Worm (Caenorhabditis elegans): Measurements from ENCODE around the gene chts-1.

Gene chts-1

ce11 chrX:7474968-7475433, 44.5 kb downstream of the chts-1 start, which contains the start of gene coh-1 (continued):
- TF ChIP-seq dpl-1 (GFP tag; optimal IDR thresholded peaks at IDR 0.05) (peak; percentile 51), nhr-10 (tag; optimal IDR thresholded peaks at IDR 0.05) (no peak), aha-1 (tag) (peak; percentile 97), Y105C5A.15 (GFP tag; IDR thresholded peaks at IDR 0.05) (no peak), hlh-30 (tag; optimal IDR thresholded peaks at IDR 0.05; ENCODE audit: insufficient read depth) (peak; percentile 32), hlh-11 (tag; optimal IDR thresholded peaks at IDR 0.05) (peak; percentile 19)

DNA sequence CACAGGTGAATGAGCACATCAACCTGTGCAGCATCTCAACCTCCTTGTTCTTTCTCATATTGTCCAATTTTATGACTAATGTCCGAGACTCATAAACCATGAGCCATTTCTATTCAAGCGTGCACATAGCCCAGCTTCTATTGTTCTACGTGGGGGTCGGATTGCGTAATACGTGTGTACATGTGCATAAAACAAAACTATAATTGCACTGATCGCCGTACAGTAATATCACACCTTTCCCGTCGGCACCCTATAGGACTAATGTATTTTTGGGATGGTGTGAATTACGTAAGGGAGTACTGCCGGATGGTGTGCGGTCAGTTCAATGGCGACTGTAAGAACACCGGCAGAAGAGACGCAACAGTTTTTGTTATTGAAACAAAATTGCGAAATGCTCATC, 49.6 kb downstream of the chts-1 start:
- TF ChIP-seq lin-38 (GFP tag; IDR thresholded peaks at IDR 0.05) (no peak), lsy-2 (tag; optimal IDR thresholded peaks at IDR 0.05) (no peak), egl-43 (GFP tag; IDR thresholded peaks at IDR 0.05) (no peak), aha-1 (tag) (peak; percentile 4), nhr-111 (GFP tag; optimal IDR thresholded peaks at IDR 0.05) (no peak), mes-2 (tag; optimal IDR thresholded peaks at IDR 0.05; ENCODE audit: poor library complexity, severe bottlenecking) (peak; percentile 27), daf-8 (GFP tag; IDR thresholded peaks at IDR 0.05) (no peak)

ce11 chrX:7466682-7467081, 52.8 kb downstream of the chts-1 start:
- TF ChIP-seq ceh-32 (tag; optimal IDR thresholded peaks at IDR 0.05; ENCODE audit: poor library complexity) (no peak), nhr-6 (tag; optimal IDR thresholded peaks at IDR 0.05) (no peak), hlh-11 (tag; optimal IDR thresholded peaks at IDR 0.05) (no peak), spr-1 (tag; optimal IDR thresholded peaks at IDR 0.05) (no peak), lim-7 (GFP tag; IDR thresholded peaks at IDR 0.05) (no peak), lin-15B (tag; optimal IDR thresholded peaks at IDR 0.05) (no peak), zip-2 (tag; optimal IDR thresholded peaks at IDR 0.05) (no peak), pqm-1 (tag; optimal IDR thresholded peaks at IDR 0.05) (no peak), R02D3.7 (tag; optimal IDR thresholded peaks at IDR 0.05) (no peak), lin-39 (tag; optimal IDR thresholded peaks at IDR 0.05) (no peak), dve-1 (tag; optimal IDR thresholded peaks at IDR 0.05; ENCODE audit: insufficient read depth) (no peak), nhr-10 (tag; optimal IDR thresholded peaks at IDR 0.05) (no peak), zfp-3 (GFP tag; conservative IDR thresholded peaks at IDR 0.05) (no peak), Y105C5A.15 (GFP tag; IDR thresholded peaks at IDR 0.05) (no peak), nhr-48 (tag; optimal IDR thresholded peaks at IDR 0.05) (no peak), snpc-4 (tag; optimal IDR thresholded peaks at IDR 0.05) (no peak), F44E2.7 (GFP tag; IDR thresholded peaks at IDR 0.05) (no peak), ZK337.2 (GFP tag; IDR thresholded peaks at IDR 0.05) (no peak), aly-2 (tag; optimal IDR thresholded peaks at IDR 0.05) (no peak), egl-43 (GFP tag; IDR thresholded peaks at IDR 0.05) (no peak)

DNA sequence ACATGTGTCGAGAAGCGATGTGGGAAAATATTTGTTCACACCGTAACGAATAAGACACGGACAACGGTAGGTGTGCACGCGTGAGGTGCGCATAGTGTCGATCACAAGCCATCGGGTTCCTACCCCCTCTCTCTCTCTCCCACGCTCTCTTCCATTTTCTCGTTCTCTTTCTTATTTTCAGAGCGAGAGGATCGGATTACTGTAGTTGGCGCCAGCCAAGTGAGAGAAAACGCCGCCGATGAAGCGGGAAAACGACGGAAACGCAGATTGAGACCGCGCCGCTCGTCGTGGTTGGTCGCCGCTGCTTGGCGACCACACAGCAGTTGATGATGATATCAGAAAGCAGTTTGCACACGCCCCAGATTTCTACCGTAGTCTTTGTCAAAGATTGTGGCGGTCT, 55.1 kb downstream of the chts-1 start:
- TF ChIP-seq nhr-25 (tag; optimal IDR thresholded peaks at IDR 0.05; ENCODE audit: borderline replicate concordance, insufficient read depth) (no peak), unc-62 (GFP tag; optimal IDR thresholded peaks at IDR 0.05 in 1 of 2) (peak in 1 of 2 experiments; percentile 50), unc-62 (tag; optimal IDR thresholded peaks at IDR 0.05) (no peak), jun-1 (tag; optimal IDR thresholded peaks at IDR 0.05) (no peak), hlh-11 (tag; optimal IDR thresholded peaks at IDR 0.05) (peak; percentile 6), nhr-102 (tag; optimal IDR thresholded peaks at IDR 0.05) (no peak), saeg-2 (GFP tag; IDR thresholded peaks at IDR 0.05) (no peak), ztf-7 (tag; optimal IDR thresholded peaks at IDR 0.05) (no peak), dve-1 (tag; optimal IDR thresholded peaks at IDR 0.05; ENCODE audit: insufficient read depth) (peak; percentile 1), nhr-10 (tag; optimal IDR thresholded peaks at IDR 0.05) (no peak), pha-4 (GFP tag; IDR thresholded peaks at IDR 0.05) (no peak), pha-4 (tag; optimal IDR thresholded peaks at IDR 0.05) (no peak), lin-39 (tag; optimal IDR thresholded peaks at IDR 0.05) (no peak), nhr-41 (GFP tag; IDR thresholded peaks at IDR 0.05) (no peak), set-16 (GFP tag; IDR thresholded peaks at IDR 0.05) (peak; percentile 62), egl-43 (GFP tag; IDR thresholded peaks at IDR 0.05) (0 out of 2 replicates have a peak, but pooled peaks have one; percentile 46), lin-38 (GFP tag; IDR thresholded peaks at IDR 0.05) (no peak), dmd-8 (GFP tag; IDR thresholded peaks at IDR 0.05) (no peak), rbr-2 (tag; optimal IDR thresholded peaks at IDR 0.05) (no peak), fkh-10 (GFP tag; optimal IDR thresholded peaks at IDR 0.05) (no peak), lin-29 (GFP tag; IDR thresholded peaks at IDR 0.05) (no peak), zip-2 (tag; optimal IDR thresholded peaks at IDR 0.05) (no peak), ctbp-1 (GFP tag; IDR thresholded peaks at IDR 0.05) (no peak), ces-1 (GFP tag; optimal IDR thresholded peaks at IDR 0.05) (no peak), ceh-62 (tag; optimal IDR thresholded peaks at IDR 0.05) (no peak), sdz-12 (GFP tag; optimal IDR thresholded peaks at IDR 0.05) (no peak)

Measured in whole organism, L4 larva.